Fruit fly (Drosophila melanogaster) whole organism, wandering third instar larva: Measurements from ENCODE around the gene Prx3.
A peak's percentile ranks its signal among the peaks of the same experiment; 100 is the strongest.

Experiments
- CG9705 ChIP-seq: fragments of 200-800 bp; sonication (Bioruptor generic); optimal IDR thresholded peaks from 2 replicates; lab custom pipeline; 2018; ENCODE audit warnings: missing biosample characterization, mild to moderate bottlenecking, missing genetic modification characterization
- HLH106 ChIP-seq: fragments of 200-800 bp; optimal IDR thresholded peaks from 3 replicates; lab custom pipeline; 2019; ENCODE audit warnings: missing biosample characterization, mild to moderate bottlenecking, missing genetic modification characterization, moderate library complexity
- Hnf4 ChIP-seq: fragments of 200-800 bp; sonication (Bioruptor generic); optimal IDR thresholded peaks from 2 replicates; lab custom pipeline; 2016; ENCODE audit warnings: missing biosample characterization, mild to moderate bottlenecking, missing genetic modification characterization
- Hr78 ChIP-seq: fragments of >200 bp; optimal IDR thresholded peaks from 2 replicates; lab custom pipeline; 2017; ENCODE audit warnings: missing biosample characterization, missing genetic modification characterization
- Jra ChIP-seq: sonication (Bioruptor generic); optimal IDR thresholded peaks from 2 replicates; lab custom pipeline; 2016; ENCODE audit warnings: missing biosample characterization, missing genetic modification characterization
- Mio ChIP-seq: sonication (Bioruptor generic); optimal IDR thresholded peaks from 2 replicates; lab custom pipeline; 2016; ENCODE audit warnings: missing biosample characterization, missing genetic modification characterization
- Myc ChIP-seq: fragments of >200 bp; optimal IDR thresholded peaks from 2 replicates; lab custom pipeline; 2017
- OdsH ChIP-seq: fragments of 200-800 bp; sonication (Bioruptor generic); optimal IDR thresholded peaks from 2 replicates; lab custom pipeline; 2016; ENCODE audit warnings: missing biosample characterization, mild to moderate bottlenecking, missing genetic modification characterization
- Sp1 ChIP-seq: fragments of 200-800 bp; sonication (Bioruptor generic); optimal IDR thresholded peaks from 3 replicates; lab custom pipeline; 2019; ENCODE audit warnings: missing biosample characterization, mild to moderate bottlenecking, missing genetic modification characterization, moderate library complexity
- Vsx2 ChIP-seq: fragments of 200-300, 225-300 bp; sonication (Bioruptor generic); optimal IDR thresholded peaks from 2 replicates; lab custom pipeline; 2018; ENCODE audit warnings: missing biosample characterization, missing genetic modification characterization; ENCODE audit not compliant: partially characterized antibody
- br ChIP-seq: fragments of 200-800 bp; sonication (Bioruptor generic); optimal IDR thresholded peaks from 2 replicates; lab custom pipeline; 2016; ENCODE audit warnings: missing biosample characterization, missing genetic modification characterization
- brk ChIP-seq: fragments of 200-800 bp; sonication (Bioruptor generic); optimal IDR thresholded peaks from 2 replicates; lab custom pipeline; 2016; ENCODE audit warnings: missing biosample characterization, mild to moderate bottlenecking, missing genetic modification characterization
- dmrt93B ChIP-seq: fragments of 200-800 bp; sonication (Bioruptor generic); optimal IDR thresholded peaks from 2 replicates; lab custom pipeline; 2018; ENCODE audit warnings: missing biosample characterization, mild to moderate bottlenecking, missing genetic modification characterization
- ey ChIP-seq: fragments of 200-800 bp; sonication (Bioruptor generic); optimal IDR thresholded peaks from 2 replicates; lab custom pipeline; 2016; ENCODE audit warnings: missing biosample characterization, missing genetic modification characterization
- foxo ChIP-seq, 2 experiments: fragments of 200-800 bp; sonication (Bioruptor generic); optimal IDR thresholded peaks; 2 replicates in 1 of 2; 3 replicates in 1 of 2; lab custom pipeline; 2016 to 2017; ENCODE audit warnings: missing biosample characterization in 2 of 2, missing genetic modification characterization in 2 of 2
- fru ChIP-seq: fragments of 200-800 bp; sonication (Bioruptor generic); optimal IDR thresholded peaks from 3 replicates; lab custom pipeline; 2016; ENCODE audit warnings: missing biosample characterization, mild to moderate bottlenecking, missing genetic modification characterization
- h ChIP-seq: fragments of 200-800 bp; sonication (Bioruptor generic); optimal IDR thresholded peaks from 3 replicates; lab custom pipeline; 2016; ENCODE audit warnings: missing biosample characterization, mild to moderate bottlenecking, missing genetic modification characterization
- lola ChIP-seq: fragments of >200 bp; optimal IDR thresholded peaks from 2 replicates; lab custom pipeline; 2017; ENCODE audit warnings: missing biosample characterization, missing genetic modification characterization
- psq ChIP-seq: fragments of 200-800 bp; sonication (Bioruptor generic); optimal IDR thresholded peaks from 3 replicates; lab custom pipeline; 2017; ENCODE audit warnings: missing biosample characterization, mild to moderate bottlenecking, missing genetic modification characterization, moderate library complexity
- rgr ChIP-seq: fragments of 200-800 bp; sonication (Bioruptor generic); optimal IDR thresholded peaks from 3 replicates; lab custom pipeline; 2016; ENCODE audit warnings: missing biosample characterization, mild to moderate bottlenecking, missing genetic modification characterization
- usp ChIP-seq: fragments of >200 bp; optimal IDR thresholded peaks from 2 replicates; lab custom pipeline; 2017; ENCODE audit warnings: missing biosample characterization, missing genetic modification characterization
- woc ChIP-seq: sonication (Bioruptor generic); optimal IDR thresholded peaks from 2 replicates; lab custom pipeline; 2016; ENCODE audit warnings: missing biosample characterization, mild to moderate bottlenecking, missing genetic modification characterization

The Prx3 gene

DNA sequence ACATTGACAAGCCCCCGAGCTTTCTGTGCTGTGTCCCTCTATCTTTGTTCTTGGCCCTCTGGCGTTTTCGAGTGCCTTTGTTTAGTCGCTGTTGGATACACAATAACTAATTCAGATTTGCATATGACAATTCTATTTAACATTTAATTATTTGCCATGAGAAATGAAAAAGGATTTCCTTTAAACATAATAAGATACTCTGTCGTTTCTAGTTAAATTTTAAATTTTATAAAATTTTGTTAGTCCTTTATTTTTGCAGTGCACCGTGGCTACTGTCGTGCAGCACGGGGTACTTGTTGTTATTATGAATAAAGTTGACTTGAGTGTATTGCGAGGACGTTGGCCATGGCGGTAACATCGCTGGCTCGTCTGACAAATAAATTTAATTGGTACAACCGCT lies 43.5 kb downstream of the Prx3 start:
- TF ChIP-seq woc (GFP tag; lab: Kevin White, UChicago) (no peak), fru (peak; percentile 10), psq (no peak), foxo (GFP tag; optimal IDR thresholded peaks at IDR 0.05; lab: Kevin White, UChicago) (peak in 1 of 2 experiments; percentile 12), CG9705 (no peak), HLH106 (tag; lab: Kevin White, UChicago) (peak; percentile 6), Mio (GFP tag; lab: Kevin White, UChicago) (no peak)

DNA sequence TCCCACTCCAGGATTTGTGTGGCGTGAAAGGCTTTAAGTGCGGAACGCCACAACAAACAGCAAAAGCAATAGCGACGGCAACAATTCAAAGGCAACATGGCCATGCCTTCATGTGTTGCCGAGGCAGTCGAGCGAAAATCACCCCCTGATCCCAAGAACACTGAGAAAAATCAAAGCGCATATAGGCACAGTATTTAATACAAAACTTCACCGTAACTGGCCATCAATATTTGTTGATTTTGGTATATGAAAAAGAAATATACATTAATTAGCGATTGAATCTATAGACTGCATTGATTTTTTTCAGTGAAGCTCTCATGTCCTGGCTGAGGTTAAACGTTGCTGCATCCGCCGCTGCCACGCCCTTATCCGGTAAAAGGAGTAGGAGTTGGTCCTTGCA lies 45.2 kb downstream of the Prx3 start:
- TF ChIP-seq fru (peak; percentile 73), foxo (GFP tag; optimal IDR thresholded peaks at IDR 0.05; lab: Kevin White, UChicago) (peak in 1 of 2 experiments; percentile 68), dmrt93B (GFP tag; lab: Kevin White, UChicago) (peak; percentile 24), h (peak; percentile 73), lola (no peak), OdsH (GFP tag; lab: Kevin White, UChicago) (peak; percentile 58), ey (peak; percentile 78), br (GFP tag; lab: Kevin White, UChicago) (peak; percentile 61), Hr78 (GFP tag; lab: Kevin White, UChicago) (no peak), Jra (peak; percentile 22), Myc (lab: Kevin White, UChicago) (no peak), usp (GFP tag; lab: Kevin White, UChicago) (no peak), Hnf4 (GFP tag; lab: Kevin White, UChicago) (peak; percentile 53), CG9705 (peak; percentile 29), Sp1 (GFP tag; lab: Kevin White, UChicago) (peak; percentile 63), brk (GFP tag; lab: Kevin White, UChicago) (peak; percentile 45), HLH106 (tag; lab: Kevin White, UChicago) (peak; percentile 70), psq (peak; percentile 45), rgr (GFP tag; lab: Kevin White, UChicago) (peak; percentile 71), woc (GFP tag; lab: Kevin White, UChicago) (peak; percentile 43), Vsx2 (GFP tag; lab: Kevin White, UChicago) (no peak)
